Worm (Caenorhabditis elegans) whole organism, L3 larva: ENCODE results near the gene fask-1.

Experiments used
- aly-2 ChIP-seq: fragments of 150-350 bp; optimal IDR thresholded peaks from 2 replicates; lab custom pipeline; 2014; ENCODE audit warnings: missing biosample characterization, missing genetic modification characterization
- ama-1 ChIP-seq: fragments of 150-350 bp; optimal IDR thresholded peaks from 2 replicates; lab custom pipeline; 2018
- ceh-16 ChIP-seq: sonication (generic microtip); optimal IDR thresholded peaks from 2 replicates; lab custom pipeline; 2017; ENCODE audit warnings: missing biosample characterization, missing genetic modification characterization
- ceh-28 ChIP-seq: fragments of 150-350 bp; optimal IDR thresholded peaks from 2 replicates; lab custom pipeline; 2014; ENCODE audit warnings: missing biosample characterization, missing genetic modification reagents, missing genetic modification characterization
- ceh-82 ChIP-seq: fragments of 150-350 bp; optimal IDR thresholded peaks from 2 replicates; lab custom pipeline; 2014; ENCODE audit warnings: missing biosample characterization, missing genetic modification characterization
- ceh-9 ChIP-seq: sonication (generic microtip); optimal IDR thresholded peaks from 2 replicates; lab custom pipeline; 2018; ENCODE audit warnings: missing biosample characterization, missing genetic modification characterization
- daf-12 ChIP-seq: fragments of 150-350 bp; optimal IDR thresholded peaks from 2 replicates; lab custom pipeline; 2014; ENCODE audit warnings: missing biosample characterization, missing genetic modification reagents, missing genetic modification characterization
- elt-3 ChIP-seq, 3 experiments: fragments of 150-350 bp in 1 of 3; sonication (generic microtip) in 2 of 3; optimal IDR thresholded peaks; 2 replicates in 2 of 3; 4 replicates in 1 of 3; lab custom pipeline; 2014 to 2017; ENCODE audit warnings: missing biosample characterization in 3 of 3, missing genetic modification characterization in 3 of 3
- eor-1 ChIP-seq, 2 experiments: fragments of 150-350 bp; optimal IDR thresholded peaks; 2 replicates each; lab custom pipeline; 2014 to 2018; ENCODE audit warnings: missing biosample characterization in 2 of 2, missing genetic modification characterization in 2 of 2
- fkh-10 ChIP-seq: sonication (generic microtip); optimal IDR thresholded peaks from 2 replicates; lab custom pipeline; 2017; ENCODE audit warnings: missing biosample characterization, missing genetic modification reagents, missing genetic modification characterization
- fkh-2 ChIP-seq: fragments of 150-350 bp; optimal IDR thresholded peaks from 2 replicates; lab custom pipeline; 2014; ENCODE audit warnings: missing biosample characterization, missing genetic modification reagents, missing genetic modification characterization
- fos-1 ChIP-seq: fragments of 150-350 bp; optimal IDR thresholded peaks from 2 replicates; lab custom pipeline; 2014; ENCODE audit warnings: missing biosample characterization, missing genetic modification characterization
- hmg-11 ChIP-seq: sonication (generic microtip); optimal IDR thresholded peaks from 2 replicates; lab custom pipeline; 2016; ENCODE audit warnings: missing genetic modification characterization, missing compliant biosample characterization
- jun-1 ChIP-seq: fragments of 150-350 bp; optimal IDR thresholded peaks from 2 replicates; lab custom pipeline; 2014; ENCODE audit warnings: missing biosample characterization, missing genetic modification reagents, missing genetic modification characterization
- lin-15B ChIP-seq: fragments of 150-350 bp; optimal IDR thresholded peaks from 2 replicates; lab custom pipeline; 2014; ENCODE audit warnings: missing biosample characterization, missing genetic modification characterization
- lin-39 ChIP-seq: fragments of 150-350 bp; optimal IDR thresholded peaks from 2 replicates; lab custom pipeline; 2018; ENCODE audit warnings: missing biosample characterization, missing genetic modification reagents, missing genetic modification characterization
- lsy-12 ChIP-seq: sonication (generic microtip); optimal IDR thresholded peaks from 2 replicates; lab custom pipeline; 2016; ENCODE audit warnings: mild to moderate bottlenecking, missing genetic modification characterization, missing compliant biosample characterization
- mdl-1 ChIP-seq: fragments of 150-350 bp; optimal IDR thresholded peaks from 2 replicates; lab custom pipeline; 2014; ENCODE audit warnings: missing biosample characterization, missing genetic modification characterization
- mml-1 ChIP-seq: fragments of 150-350 bp; sonication (generic microtip); optimal IDR thresholded peaks from 3 replicates; lab custom pipeline; 2014; ENCODE audit warnings: missing biosample characterization, missing genetic modification characterization
- nfya-1 ChIP-seq: sonication (generic microtip); optimal IDR thresholded peaks from 2 replicates; lab custom pipeline; 2017; ENCODE audit warnings: missing genetic modification characterization, mild to moderate bottlenecking, missing compliant biosample characterization, antibody characterized with exemption, moderate library complexity; ENCODE audit not compliant: insufficient read depth
- nhr-12 ChIP-seq: fragments of 150-350 bp; optimal IDR thresholded peaks from 2 replicates; lab custom pipeline; 2014; ENCODE audit warnings: missing biosample characterization, missing genetic modification characterization
- nhr-23 ChIP-seq: fragments of 150-350 bp; optimal IDR thresholded peaks from 2 replicates; lab custom pipeline; 2014; ENCODE audit warnings: missing biosample characterization, missing genetic modification reagents, missing genetic modification characterization
- nhr-237 ChIP-seq: fragments of 150-350 bp; optimal IDR thresholded peaks from 2 replicates; lab custom pipeline; 2014; ENCODE audit warnings: missing biosample characterization, missing genetic modification characterization
- nhr-25 ChIP-seq: sonication (generic microtip); optimal IDR thresholded peaks from 2 replicates; lab custom pipeline; 2017; ENCODE audit warnings: missing biosample characterization, missing genetic modification characterization
- nhr-43 ChIP-seq: sonication (generic microtip); optimal IDR thresholded peaks from 2 replicates; lab custom pipeline; 2016; ENCODE audit warnings: mild to moderate bottlenecking, missing genetic modification characterization, missing compliant biosample characterization; ENCODE audit not compliant: poor library complexity, severe bottlenecking
- nhr-76 ChIP-seq: fragments of 150-350 bp; sonication (generic microtip); optimal IDR thresholded peaks from 5 replicates; lab custom pipeline; 2014; ENCODE audit warnings: missing biosample characterization, missing genetic modification characterization
- nhr-77 ChIP-seq: fragments of 150-350 bp; optimal IDR thresholded peaks from 2 replicates; lab custom pipeline; 2014; ENCODE audit warnings: missing biosample characterization, missing genetic modification characterization
- pha-4 ChIP-seq: fragments of 150-350 bp; optimal IDR thresholded peaks from 2 replicates; lab custom pipeline; 2014; ENCODE audit warnings: missing biosample characterization, missing genetic modification reagents, missing genetic modification characterization
- pqm-1 ChIP-seq: fragments of 150-350 bp; optimal IDR thresholded peaks from 2 replicates; lab custom pipeline; 2017; ENCODE audit warnings: missing biosample characterization, missing genetic modification characterization, inconsistent platforms
- sea-2 ChIP-seq: fragments of 150-350 bp; sonication (generic microtip); optimal IDR thresholded peaks from 4 replicates; lab custom pipeline; 2014; ENCODE audit warnings: missing biosample characterization, missing genetic modification reagents, missing genetic modification characterization
- skn-1 ChIP-seq: fragments of 150-350 bp; optimal IDR thresholded peaks from 2 replicates; lab custom pipeline; 2014; ENCODE audit warnings: missing biosample characterization, missing genetic modification characterization
- tbx-2 ChIP-seq: sonication (generic microtip); optimal IDR thresholded peaks from 2 replicates; lab custom pipeline; 2016; ENCODE audit warnings: mild to moderate bottlenecking, missing genetic modification characterization, missing compliant biosample characterization
- unc-39 ChIP-seq: sonication (generic microtip); optimal IDR thresholded peaks from 4 replicates; lab custom pipeline; 2017; ENCODE audit warnings: missing biosample characterization, missing genetic modification characterization
- unc-62 ChIP-seq: fragments of 150-350 bp; sonication (generic microtip); optimal IDR thresholded peaks from 4 replicates; lab custom pipeline; 2014; ENCODE audit warnings: missing biosample characterization, missing genetic modification reagents, missing genetic modification characterization
- ztf-11 ChIP-seq: fragments of 150-350 bp; optimal IDR thresholded peaks from 2 replicates; lab custom pipeline; 2014; ENCODE audit warnings: missing biosample characterization, missing genetic modification characterization

fask-1 gene

ce11 chrIV:13070142-13070541 lies 30.4 kb upstream of the fask-1 start, which contains the start of gene scl-7:
Gene scl-7 (plus strand): TSS chrIV:13070442.
- TF ChIP-seq ceh-28 (tag; lab: Kevin White, UChicago): no peak
- no peak for TF ChIP-seq fos-1 (tag; lab: Kevin White, UChicago)
- no peak for TF ChIP-seq unc-39 (tag; lab: Kevin White, UChicago)

ce11 chrIV:13071445-13071844 lies 29.1 kb upstream of the fask-1 start, which contains the start of gene scl-8:
Gene scl-8 (plus strand): TSS chrIV:13071745.
- TF ChIP-seq ztf-11 (tag; lab: Kevin White, UChicago) (no peak), ama-1 (lab: Kevin White, UChicago) (no peak), nhr-76 (no peak), ceh-16 (tag; lab: Kevin White, UChicago) (no peak), nhr-43 (no peak), eor-1 (tag; optimal IDR thresholded peaks at IDR 0.05; lab: Kevin White, UChicago) (no peak), fkh-2 (tag; lab: Kevin White, UChicago) (no peak), nfya-1 (tag; lab: Kevin White, UChicago) (no peak), mml-1 (tag; lab: Kevin White, UChicago) (no peak), mdl-1 (no peak), aly-2 (tag; lab: Kevin White, UChicago) (no peak), nhr-12 (no peak), nhr-25 (tag; lab: Kevin White, UChicago) (no peak), lin-39 (tag; lab: Kevin White, UChicago) (no peak), fos-1 (tag; lab: Kevin White, UChicago) (no peak), lin-15B (tag; lab: Kevin White, UChicago) (no peak), ceh-9 (no peak), skn-1 (no peak), unc-39 (tag; lab: Kevin White, UChicago) (no peak)

- TF ChIP-seq nhr-43 (peak; percentile 63), fkh-10 (GFP tag; lab: Kevin White, UChicago) (no peak), nhr-23 (peak; percentile 51), hmg-11 (tag; lab: Kevin White, UChicago) (no peak), unc-62 (GFP tag; lab: Kevin White, UChicago) (no peak), lin-39 (tag; lab: Kevin White, UChicago) (no peak), sea-2 (GFP tag; lab: Kevin White, UChicago) (no peak), ztf-11 (tag; lab: Kevin White, UChicago) (no peak), tbx-2 (tag; lab: Kevin White, UChicago) (no peak), nhr-12 (no peak), ceh-16 (tag; lab: Kevin White, UChicago) (no peak), ceh-82 (no peak), nhr-237 (tag; lab: Kevin White, UChicago) (no peak), nhr-76 (no peak), nhr-77 (tag; lab: Kevin White, UChicago) (no peak), nhr-25 (tag; lab: Kevin White, UChicago) (peak; percentile 17), nfya-1 (tag; lab: Kevin White, UChicago) (no peak), elt-3 (tag; optimal IDR thresholded peaks at IDR 0.05; lab: Kevin White, UChicago) (peak in 2 of 3 experiments; percentile 43 to 47)
- TF ChIP-seq, all 47 proteins: peak for 4
These were observed 24.8 kb upstream of the fask-1 start for ce11 chrIV:13075625-13076252.

ce11 chrIV:13076620-13077019 lies 23.9 kb upstream of the fask-1 start, which contains the start of gene C39E9.7:
Gene C39E9.7 (minus strand): TSS chrIV:13076720.
- TF ChIP-seq mml-1 (tag; lab: Kevin White, UChicago): no peak
- TF ChIP-seq nfya-1 (tag; lab: Kevin White, UChicago): no peak

ce11 chrIV:13077694-13078093 lies 22.8 kb upstream of the fask-1 start:
- TF ChIP-seq nhr-23 (peak; percentile 39), jun-1 (tag; lab: Kevin White, UChicago) (no peak), nhr-25 (tag; lab: Kevin White, UChicago) (peak; percentile 81), nhr-43 (peak; percentile 91)

- TF ChIP-seq ztf-11 (tag; lab: Kevin White, UChicago) (no peak), pha-4 (tag; lab: Kevin White, UChicago) (no peak), fos-1 (tag; lab: Kevin White, UChicago) (no peak), daf-12 (no peak), pqm-1 (tag; lab: Kevin White, UChicago) (no peak), lsy-12 (tag; lab: Kevin White, UChicago) (no peak), nhr-25 (tag; lab: Kevin White, UChicago) (no peak), nhr-77 (tag; lab: Kevin White, UChicago) (no peak), ceh-9 (no peak)
These were observed 22.2 kb upstream of the fask-1 start for ce11 chrIV:13078342-13078741.
